Worm (Caenorhabditis elegans) whole organism, mixed stage, embryonic: ENCODE results near the gene D2024.4.

Experiments
- M03D4.4 ChIP-seq: sonication (generic microtip); optimal IDR thresholded peaks from 2 replicates; lab custom pipeline; 2017; ENCODE audit warnings: mild to moderate bottlenecking, missing genetic modification characterization, missing compliant biosample characterization
- bed-3 ChIP-seq: fragments of 200-800 bp; sonication (Bioruptor generic); optimal IDR thresholded peaks from 3 replicates; lab custom pipeline; 2018; ENCODE audit warnings: mild to moderate bottlenecking, missing genetic modification characterization, moderate library complexity, missing compliant biosample characterization
- blmp-1 ChIP-seq: fragments of 150-350 bp; optimal IDR thresholded peaks from 2 replicates; lab custom pipeline; 2014; ENCODE audit warnings: missing biosample characterization, missing genetic modification characterization
- ceh-39 ChIP-seq: fragments of 150-350 bp; optimal IDR thresholded peaks from 2 replicates; lab custom pipeline; 2014; ENCODE audit warnings: missing biosample characterization, missing genetic modification characterization
- ceh-43 ChIP-seq: fragments of 200-800 bp; sonication (Bioruptor generic); optimal IDR thresholded peaks from 2 replicates; lab custom pipeline; 2018; ENCODE audit warnings: mild to moderate bottlenecking, missing genetic modification characterization, moderate library complexity, missing compliant biosample characterization
- ces-1 ChIP-seq: fragments of 150-350 bp; optimal IDR thresholded peaks from 2 replicates; lab custom pipeline; 2014; ENCODE audit warnings: missing biosample characterization, missing genetic modification reagents, missing genetic modification characterization
- drap-1 ChIP-seq: fragments of 200-800 bp; sonication (Bioruptor generic); optimal IDR thresholded peaks from 3 replicates; lab custom pipeline; 2018; ENCODE audit warnings: mild to moderate bottlenecking, missing genetic modification characterization, missing compliant biosample characterization
- elt-1 ChIP-seq: sonication (generic microtip); optimal IDR thresholded peaks from 2 replicates; lab custom pipeline; 2017; ENCODE audit warnings: missing genetic modification characterization, mild to moderate bottlenecking, missing compliant biosample characterization, antibody characterized with exemption, moderate library complexity, borderline replicate concordance; ENCODE audit not compliant: insufficient read depth
- elt-3 ChIP-seq: fragments of 150-350 bp; optimal IDR thresholded peaks from 2 replicates; lab custom pipeline; 2014; ENCODE audit warnings: missing biosample characterization, missing genetic modification characterization
- flh-1 ChIP-seq: fragments of 200-800 bp; sonication (Bioruptor generic); optimal IDR thresholded peaks from 2 replicates; lab custom pipeline; 2018; ENCODE audit warnings: mild to moderate bottlenecking, missing genetic modification characterization, moderate library complexity, missing compliant biosample characterization
- hlh-1 ChIP-seq: fragments of 150-350 bp; optimal IDR thresholded peaks from 2 replicates; lab custom pipeline; 2014; ENCODE audit warnings: missing biosample characterization, missing genetic modification reagents, missing genetic modification characterization
- lin-13 ChIP-seq: fragments of 150-350 bp; optimal IDR thresholded peaks from 2 replicates; lab custom pipeline; 2014; ENCODE audit warnings: missing biosample characterization, missing genetic modification characterization
- lin-32 ChIP-seq: fragments of 200-800 bp; sonication (Bioruptor generic); optimal IDR thresholded peaks from 2 replicates; lab custom pipeline; 2018; ENCODE audit warnings: mild to moderate bottlenecking, missing genetic modification characterization, missing compliant biosample characterization
- lsy-2 ChIP-seq: fragments of 150-350 bp; optimal IDR thresholded peaks from 2 replicates; lab custom pipeline; 2014; ENCODE audit warnings: missing biosample characterization, missing genetic modification characterization
- mab-5 ChIP-seq: fragments of 150-350 bp; optimal IDR thresholded peaks from 2 replicates; lab custom pipeline; 2014; ENCODE audit warnings: missing biosample characterization, missing genetic modification characterization
- mep-1 ChIP-seq: fragments of 150-350 bp; optimal IDR thresholded peaks from 2 replicates; lab custom pipeline; 2017; ENCODE audit warnings: missing biosample characterization, missing genetic modification reagents, missing genetic modification characterization, inconsistent platforms
- mls-2 ChIP-seq: sonication (generic microtip); optimal IDR thresholded peaks from 2 replicates; lab custom pipeline; 2016; ENCODE audit warnings: mild to moderate bottlenecking, missing genetic modification characterization, moderate library complexity, missing compliant biosample characterization
- nhr-12 ChIP-seq: fragments of 150-350 bp; optimal IDR thresholded peaks from 2 replicates; lab custom pipeline; 2014; ENCODE audit warnings: missing biosample characterization, missing genetic modification characterization
- nhr-2 ChIP-seq: fragments of 150-350 bp; optimal IDR thresholded peaks from 2 replicates; lab custom pipeline; 2014; ENCODE audit warnings: missing biosample characterization, missing genetic modification characterization
- nhr-28 ChIP-seq: fragments of 150-350 bp; optimal IDR thresholded peaks from 2 replicates; lab custom pipeline; 2014; ENCODE audit warnings: missing biosample characterization, missing genetic modification characterization
- nhr-76 ChIP-seq: sonication (generic microtip); optimal IDR thresholded peaks from 2 replicates; lab custom pipeline; 2017; ENCODE audit warnings: missing biosample characterization, missing genetic modification characterization
- pha-4 ChIP-seq: fragments of 150-350 bp; optimal IDR thresholded peaks from 2 replicates; lab custom pipeline; 2018; ENCODE audit warnings: missing biosample characterization, missing genetic modification reagents, missing genetic modification characterization
- sem-2 ChIP-seq: fragments of 200-800 bp; sonication (Bioruptor generic); optimal IDR thresholded peaks from 2 replicates; lab custom pipeline; 2018; ENCODE audit warnings: mild to moderate bottlenecking, missing genetic modification characterization, missing compliant biosample characterization
- snpc-4 ChIP-seq: fragments of 150-350 bp; optimal IDR thresholded peaks from 2 replicates; lab custom pipeline; 2014; ENCODE audit warnings: missing biosample characterization, missing genetic modification characterization
- tbx-8 ChIP-seq: fragments of 200-800 bp; sonication (Bioruptor generic); optimal IDR thresholded peaks from 2 replicates; lab custom pipeline; 2018; ENCODE audit warnings: mild to moderate bottlenecking, missing genetic modification characterization, moderate library complexity, missing compliant biosample characterization
- unc-120 ChIP-seq: sonication (generic microtip); optimal IDR thresholded peaks from 2 replicates; lab custom pipeline; 2017; ENCODE audit warnings: missing genetic modification characterization, missing compliant biosample characterization; ENCODE audit not compliant: poor library complexity, severe bottlenecking
- unc-39 ChIP-seq: fragments of 150-350 bp; optimal IDR thresholded peaks from 2 replicates; lab custom pipeline; 2014; ENCODE audit warnings: missing biosample characterization, missing genetic modification characterization
- unc-62 ChIP-seq: fragments of 150-350 bp; optimal IDR thresholded peaks from 2 replicates; lab custom pipeline; 2014; ENCODE audit warnings: missing biosample characterization, missing genetic modification reagents, missing genetic modification characterization
- ztf-11 ChIP-seq: fragments of 150-350 bp; optimal IDR thresholded peaks from 2 replicates; lab custom pipeline; 2014; ENCODE audit warnings: missing biosample characterization, missing genetic modification characterization

Gene D2024.4

ce11 chrIV:7196853-7197252 is 34.2 kb upstream of the D2024.4 start, which contains the start of gene unc-8:
Gene unc-8, plus strand, starts transcription at chrIV:7197153.
- TF ChIP-seq nhr-76 (tag; lab: Kevin White, UChicago) = no peak
- no peak for TF ChIP-seq lin-32 (GFP tag; lab: Kevin White, UChicago)
- no peak for TF ChIP-seq unc-62 (GFP tag; lab: Kevin White, UChicago)
- no peak for TF ChIP-seq ztf-11
- TF ChIP-seq lsy-2 (tag; lab: Kevin White, UChicago) = no peak
- no peak for TF ChIP-seq bed-3 (GFP tag; lab: Kevin White, UChicago)
- TF ChIP-seq nhr-12 (tag; lab: Kevin White, UChicago) = no peak
- TF ChIP-seq lin-13 (tag; lab: Kevin White, UChicago) = no peak
- no peak for TF ChIP-seq mep-1 (tag; lab: Kevin White, UChicago)
- TF ChIP-seq hlh-1 (tag; lab: Kevin White, UChicago) = no peak
- no peak for TF ChIP-seq mls-2 (tag; lab: Kevin White, UChicago)
- no peak for TF ChIP-seq M03D4.4 (tag; lab: Kevin White, UChicago)
- no peak for TF ChIP-seq unc-120 (tag; lab: Kevin White, UChicago)

- TF ChIP-seq sem-2 (GFP tag; lab: Kevin White, UChicago) (no peak), lsy-2 (tag; lab: Kevin White, UChicago) (no peak), elt-1 (tag; lab: Kevin White, UChicago) (no peak), nhr-76 (tag; lab: Kevin White, UChicago) (no peak), mep-1 (tag; lab: Kevin White, UChicago) (no peak), flh-1 (GFP tag; lab: Kevin White, UChicago) (no peak), unc-39 (tag; lab: Kevin White, UChicago) (no peak), ceh-39 (no peak), elt-3 (tag; lab: Kevin White, UChicago) (no peak), unc-62 (GFP tag; lab: Kevin White, UChicago) (no peak), blmp-1 (tag; lab: Kevin White, UChicago) (no peak), ceh-43 (GFP tag; lab: Kevin White, UChicago) (no peak), nhr-2 (tag; lab: Kevin White, UChicago) (no peak)
Observed at ce11 chrIV:7203696-7204095, 27.3 kb upstream of the D2024.4 start, which contains the start of gene R13A1.3. Gene R13A1.3, plus strand, starts transcription at chrIV:7203996.

- TF ChIP-seq mab-5 (tag; lab: Kevin White, UChicago) (no peak), bed-3 (GFP tag; lab: Kevin White, UChicago) (no peak)
Observed at ce11 chrIV:7205969-7206368, 25.1 kb upstream of the D2024.4 start, which contains the start of gene kcc-1. Gene kcc-1, plus strand, starts transcription at chrIV:7206269.

DNA sequence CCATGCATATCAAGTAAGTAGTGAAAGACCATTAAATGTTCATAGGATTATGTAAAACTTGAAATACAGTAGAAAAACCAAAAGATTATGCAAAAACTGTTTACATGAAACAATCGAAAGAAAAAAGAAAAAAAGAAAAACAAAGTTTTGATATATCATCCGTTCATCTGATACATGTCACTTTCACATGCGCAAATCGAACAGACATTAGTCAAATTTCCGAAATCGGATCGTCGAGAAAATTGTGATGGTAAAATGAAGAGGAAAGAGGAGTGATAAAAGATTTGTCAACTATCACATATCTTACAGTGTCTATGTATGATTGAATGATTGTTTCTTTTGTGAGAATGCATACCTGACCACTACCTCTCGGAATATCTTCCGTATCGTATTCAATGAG is 22.1 kb upstream of the D2024.4 start:
- TF ChIP-seq nhr-12 (tag; lab: Kevin White, UChicago) (no peak), unc-120 (tag; lab: Kevin White, UChicago) (no peak), ceh-43 (GFP tag; lab: Kevin White, UChicago) (no peak), sem-2 (GFP tag; lab: Kevin White, UChicago) (no peak), lin-13 (tag; lab: Kevin White, UChicago) (no peak), ces-1 (GFP tag; lab: Kevin White, UChicago) (no peak), mep-1 (tag; lab: Kevin White, UChicago) (no peak), lin-32 (GFP tag; lab: Kevin White, UChicago) (no peak), nhr-2 (tag; lab: Kevin White, UChicago) (no peak), nhr-28 (no peak), unc-39 (tag; lab: Kevin White, UChicago) (no peak), ztf-11 (no peak)

- TF ChIP-seq elt-1 (tag; lab: Kevin White, UChicago) (no peak), ceh-43 (GFP tag; lab: Kevin White, UChicago) (no peak), M03D4.4 (tag; lab: Kevin White, UChicago) (no peak), drap-1 (GFP tag; lab: Kevin White, UChicago) (no peak), lin-32 (GFP tag; lab: Kevin White, UChicago) (no peak)
Observed at ce11 chrIV:7211313-7211712, 19.7 kb upstream of the D2024.4 start.

ce11 chrIV:7212769-7213168 is 18.3 kb upstream of the D2024.4 start:
- TF ChIP-seq mep-1 (tag; lab: Kevin White, UChicago) (no peak), pha-4 (tag; lab: Kevin White, UChicago) (no peak), drap-1 (GFP tag; lab: Kevin White, UChicago) (no peak), elt-3 (tag; lab: Kevin White, UChicago) (no peak), ceh-39 (no peak), tbx-8 (GFP tag; lab: Kevin White, UChicago) (no peak), ces-1 (GFP tag; lab: Kevin White, UChicago) (no peak), nhr-2 (tag; lab: Kevin White, UChicago) (no peak), lin-32 (GFP tag; lab: Kevin White, UChicago) (no peak), lsy-2 (tag; lab: Kevin White, UChicago) (no peak), lin-13 (tag; lab: Kevin White, UChicago) (no peak), unc-39 (tag; lab: Kevin White, UChicago) (no peak), nhr-76 (tag; lab: Kevin White, UChicago) (no peak), unc-120 (tag; lab: Kevin White, UChicago) (no peak), snpc-4 (tag; lab: Kevin White, UChicago) (no peak), bed-3 (GFP tag; lab: Kevin White, UChicago) (no peak), nhr-12 (tag; lab: Kevin White, UChicago) (no peak), ztf-11 (no peak)
